Fruit fly (Drosophila melanogaster) whole organism, embryonic: ENCODE results near the gene CG14618.
A peak's percentile ranks its signal among the peaks of the same experiment; 100 is the strongest.

Experiments
- Aef1 ChIP-seq: fragments of 200-800 bp; sonication (Bioruptor generic); IDR thresholded peaks from 3 replicates; pipeline ENCODE4 v1.3.6; 2022; ENCODE audit warnings: missing biosample characterization, missing genetic modification characterization
- Antp ChIP-seq: fragments of 200-800 bp; sonication (Bioruptor generic); optimal IDR thresholded peaks from 3 replicates; lab custom pipeline; 2016; ENCODE audit warnings: missing biosample characterization, missing genetic modification characterization
- Atf-2 ChIP-seq: fragments of 200-800 bp; sonication (Bioruptor generic); optimal IDR thresholded peaks from 2 replicates; lab custom pipeline; 2016; ENCODE audit warnings: missing biosample characterization, missing genetic modification characterization
- CG11560 ChIP-seq: fragments of 200-800 bp; sonication (Bioruptor generic); IDR thresholded peaks from 3 replicates; pipeline ENCODE4 v1.3.6; 2022; ENCODE audit warnings: missing biosample characterization, missing genetic modification characterization
- CG11723 ChIP-seq: fragments of 200-800 bp; sonication (Bioruptor generic); optimal IDR thresholded peaks from 2 replicates; lab custom pipeline; 2017; ENCODE audit warnings: missing biosample characterization, mild to moderate bottlenecking, missing genetic modification characterization
- CG12299 ChIP-seq: fragments of 200-800 bp; sonication (Bioruptor generic); optimal IDR thresholded peaks from 2 replicates; lab custom pipeline; 2018; ENCODE audit warnings: missing biosample characterization, mild to moderate bottlenecking, missing genetic modification characterization
- CG1233 ChIP-seq: fragments of 200-800 bp; sonication (Bioruptor generic); optimal IDR thresholded peaks from 4 replicates; lab custom pipeline; 2018; ENCODE audit warnings: missing biosample characterization, mild to moderate bottlenecking, missing genetic modification characterization
- CG13424 ChIP-seq: fragments of 200-800 bp; sonication (Bioruptor generic); optimal IDR thresholded peaks from 2 replicates; lab custom pipeline; 2019; ENCODE audit warnings: missing biosample characterization, mild to moderate bottlenecking, missing genetic modification characterization, moderate library complexity
- CG14014 ChIP-seq: fragments of 200-800 bp; sonication (Bioruptor generic); IDR thresholded peaks from 2 replicates; pipeline ENCODE4 v1.3.6; 2022; ENCODE audit warnings: missing biosample characterization, missing genetic modification characterization
- CG15269 ChIP-seq: fragments of 200-800 bp; sonication (Bioruptor generic); optimal IDR thresholded peaks from 2 replicates; lab custom pipeline; 2018; ENCODE audit warnings: missing biosample characterization, mild to moderate bottlenecking, missing genetic modification characterization, moderate library complexity
- CG16863 ChIP-seq: fragments of 200-800 bp; sonication (Bioruptor generic); optimal IDR thresholded peaks from 3 replicates; lab custom pipeline; 2016; ENCODE audit warnings: missing biosample characterization, missing genetic modification characterization
- CG17912 ChIP-seq: fragments of 200-800 bp; sonication (Bioruptor generic); optimal IDR thresholded peaks from 2 replicates; lab custom pipeline; 2018; ENCODE audit warnings: missing biosample characterization, mild to moderate bottlenecking, missing genetic modification characterization
- CG2120 ChIP-seq: fragments of 200-800 bp; sonication (Bioruptor generic); optimal IDR thresholded peaks from 3 replicates; lab custom pipeline; 2016; ENCODE audit warnings: missing biosample characterization, missing genetic modification characterization
- CG2199 ChIP-seq: fragments of 200-800 bp; sonication (Bioruptor generic); IDR thresholded peaks from 3 replicates; pipeline ENCODE4 v1.3.6; 2022; ENCODE audit warnings: missing biosample characterization, missing genetic modification characterization
- CG2712 ChIP-seq: fragments of 200-800 bp; optimal IDR thresholded peaks from 3 replicates; lab custom pipeline; 2019; ENCODE audit warnings: missing biosample characterization, mild to moderate bottlenecking, missing genetic modification characterization, moderate library complexity
- CG30403 ChIP-seq: fragments of 200-800 bp; sonication (Bioruptor generic); optimal IDR thresholded peaks from 3 replicates; lab custom pipeline; 2016; ENCODE audit warnings: missing biosample characterization, missing genetic modification characterization
- CG32772 ChIP-seq: fragments of 200-800 bp; sonication (Bioruptor generic); IDR thresholded peaks from 2 replicates; pipeline ENCODE4 v1.3.6; 2022; ENCODE audit warnings: missing biosample characterization, missing genetic modification characterization
- CG42726 ChIP-seq: fragments of 200-800 bp; sonication (Bioruptor generic); IDR thresholded peaks from 2 replicates; pipeline ENCODE4 v1.3.6; 2022; ENCODE audit warnings: missing biosample characterization, missing genetic modification characterization; ENCODE audit not compliant: partially characterized antibody
- CG43689 ChIP-seq: fragments of 200-800 bp; sonication (Bioruptor generic); IDR thresholded peaks from 2 replicates; pipeline ENCODE4 v1.3.6; 2022; ENCODE audit warnings: missing biosample characterization, missing genetic modification characterization
- CG6254 ChIP-seq: fragments of 200-800 bp; sonication (Bioruptor generic); optimal IDR thresholded peaks from 3 replicates; lab custom pipeline; 2017; ENCODE audit warnings: mild to moderate bottlenecking, missing biosample characterization, missing genetic modification reagents, missing genetic modification characterization
- CG8388 ChIP-seq: fragments of 200-800 bp; sonication (Bioruptor generic); optimal IDR thresholded peaks from 2 replicates; lab custom pipeline; 2019; ENCODE audit warnings: missing biosample characterization, mild to moderate bottlenecking, missing genetic modification characterization, moderate library complexity
- CG9215 ChIP-seq: fragments of 200-800 bp; sonication (Bioruptor generic); IDR thresholded peaks from 2 replicates; pipeline ENCODE4 v1.3.6; 2022; ENCODE audit warnings: missing biosample characterization, missing genetic modification characterization
- CHES-1-like ChIP-seq: fragments of 200-800 bp; sonication (Bioruptor generic); optimal IDR thresholded peaks from 2 replicates; lab custom pipeline; 2016; ENCODE audit warnings: missing biosample characterization, missing genetic modification characterization
- Dfd ChIP-seq, 2 experiments: fragments of >200 bp; optimal IDR thresholded peaks; 2 replicates each; lab custom pipeline; 2017; ENCODE audit warnings: missing biosample characterization in 2 of 2, missing genetic modification characterization in 2 of 2
- Drgx ChIP-seq: fragments of 200-800 bp; sonication (Bioruptor generic); IDR thresholded peaks from 2 replicates; pipeline ENCODE4 v1.3.6; 2022; ENCODE audit warnings: missing biosample characterization, missing genetic modification characterization
- Hr51 ChIP-seq, 2 experiments: fragments of 200-800 bp; sonication (Bioruptor generic); optimal IDR thresholded peaks; 2 replicates in 1 of 2; 3 replicates in 1 of 2; lab custom pipeline; 2016 to 2018; ENCODE audit warnings: missing biosample characterization in 2 of 2, missing genetic modification characterization in 2 of 2, mild to moderate bottlenecking in 1 of 2, moderate library complexity in 1 of 2
- Meics ChIP-seq: fragments of 200-800 bp; sonication (Bioruptor generic); optimal IDR thresholded peaks from 2 replicates; lab custom pipeline; 2017; ENCODE audit warnings: missing biosample characterization, mild to moderate bottlenecking, missing genetic modification characterization
- Myb ChIP-seq: fragments of 200-800 bp; sonication (Bioruptor generic); optimal IDR thresholded peaks from 2 replicates; lab custom pipeline; 2016; ENCODE audit warnings: missing biosample characterization, missing genetic modification characterization
- NFAT ChIP-seq: fragments of 200-800 bp; sonication (Bioruptor generic); IDR thresholded peaks from 2 replicates; pipeline ENCODE4 v1.3.6; 2022; ENCODE audit warnings: missing biosample characterization, missing genetic modification characterization
- Oaz ChIP-seq: fragments of 200-800 bp; sonication (Bioruptor generic); IDR thresholded peaks from 2 replicates; pipeline ENCODE4 v1.3.6; 2022; ENCODE audit warnings: missing biosample characterization, missing genetic modification characterization
- Sry-δ ChIP-seq: fragments of 200-800 bp; sonication (Bioruptor generic); optimal IDR thresholded peaks from 2 replicates; lab custom pipeline; 2016; ENCODE audit warnings: missing biosample characterization, missing genetic modification characterization
- Usf ChIP-seq: fragments of 200-800 bp; sonication (Bioruptor generic); optimal IDR thresholded peaks from 2 replicates; lab custom pipeline; 2017; ENCODE audit warnings: missing genotype, missing biosample characterization, missing genetic modification characterization
- ash1 ChIP-seq: fragments of 200-800 bp; sonication (Bioruptor generic); optimal IDR thresholded peaks from 2 replicates; lab custom pipeline; 2018; ENCODE audit warnings: missing biosample characterization, mild to moderate bottlenecking, missing genetic modification characterization
- az2 ChIP-seq: fragments of 200-800 bp; sonication (Bioruptor generic); optimal IDR thresholded peaks from 3 replicates; lab custom pipeline; 2016; ENCODE audit warnings: missing biosample characterization, missing genetic modification characterization
- bigmax ChIP-seq: fragments of 200-800 bp; sonication (Bioruptor generic); optimal IDR thresholded peaks from 2 replicates; lab custom pipeline; 2018; ENCODE audit warnings: missing biosample characterization, mild to moderate bottlenecking, missing genetic modification characterization
- cas ChIP-seq: fragments of 200-800 bp; sonication (Bioruptor generic); IDR thresholded peaks from 2 replicates; pipeline ENCODE4 v1.3.6; 2022; ENCODE audit warnings: missing biosample characterization, missing genetic modification characterization
- chinmo ChIP-seq: fragments of 200-800 bp; sonication (Bioruptor generic); IDR thresholded peaks from 4 replicates; pipeline ENCODE4 v1.3.6; 2022; ENCODE audit warnings: missing biosample characterization, missing genetic modification characterization; ENCODE audit not compliant: partially characterized antibody
- crc ChIP-seq: fragments of 200-800 bp; sonication (Bioruptor generic); optimal IDR thresholded peaks from 2 replicates; lab custom pipeline; 2016; ENCODE audit warnings: missing biosample characterization, missing genetic modification characterization
- ewg ChIP-seq: fragments of 200-800 bp; sonication (Bioruptor generic); optimal IDR thresholded peaks from 3 replicates; lab custom pipeline; 2017; ENCODE audit warnings: mild to moderate bottlenecking, missing biosample characterization, missing genetic modification reagents, missing genetic modification characterization
- ftz-f1 ChIP-seq: fragments of 200-800 bp; sonication (Bioruptor generic); optimal IDR thresholded peaks from 2 replicates; lab custom pipeline; 2016; ENCODE audit warnings: missing biosample characterization, missing genetic modification characterization
- gem ChIP-seq: fragments of 200-800 bp; sonication (Bioruptor generic); optimal IDR thresholded peaks from 2 replicates; lab custom pipeline; 2019; ENCODE audit warnings: missing biosample characterization, mild to moderate bottlenecking, missing genetic modification characterization, moderate library complexity
- grn ChIP-seq: fragments of 200-800 bp; sonication (Bioruptor generic); optimal IDR thresholded peaks from 3 replicates; lab custom pipeline; 2017; ENCODE audit warnings: missing biosample characterization, missing genetic modification characterization
- h ChIP-seq: fragments of >200 bp; optimal IDR thresholded peaks from 2 replicates; lab custom pipeline; 2017
- hth ChIP-seq: fragments of >200 bp; optimal IDR thresholded peaks from 2 replicates; lab custom pipeline; 2017; ENCODE audit warnings: inconsistent platforms
- inv ChIP-seq: fragments of 200-800 bp; sonication (Bioruptor generic); IDR thresholded peaks from 2 replicates; pipeline ENCODE4 v1.3.6; 2022; ENCODE audit warnings: missing biosample characterization, missing genetic modification characterization; ENCODE audit not compliant: partially characterized antibody
- jigr1 ChIP-seq: fragments of 200-800 bp; sonication (Bioruptor generic); IDR thresholded peaks from 3 replicates; pipeline ENCODE4 v1.3.6; 2022; ENCODE audit warnings: missing biosample characterization, missing genetic modification characterization
- knrl ChIP-seq: fragments of 200-800 bp; sonication (Bioruptor generic); IDR thresholded peaks from 3 replicates; pipeline ENCODE4 v1.3.6; 2022; ENCODE audit warnings: missing biosample characterization, missing genetic modification characterization; ENCODE audit not compliant: partially characterized antibody
- otp ChIP-seq: fragments of 200-800 bp; sonication (Bioruptor generic); IDR thresholded peaks from 3 replicates; pipeline ENCODE4, ENCODE4 v1.3.6; 2022; ENCODE audit warnings: missing biosample characterization, missing genetic modification characterization
- pb ChIP-seq: fragments of 200-800 bp; sonication (Bioruptor generic); optimal IDR thresholded peaks from 3 replicates; lab custom pipeline; 2016; ENCODE audit warnings: missing biosample characterization, missing genetic modification characterization
- sens ChIP-seq: fragments of 200-800 bp; sonication (Bioruptor generic); peaks from one replicate; lab custom pipeline; 2016; ENCODE audit warnings: missing biosample characterization, missing genetic modification characterization
- slp2 ChIP-seq: fragments of 200-800 bp; sonication (Bioruptor generic); optimal IDR thresholded peaks from 2 replicates; lab custom pipeline; 2016; ENCODE audit warnings: missing biosample characterization, missing genetic modification characterization
- wdn ChIP-seq: fragments of 200-800 bp; sonication (Bioruptor generic); IDR thresholded peaks from 2 replicates; pipeline ENCODE4 v1.3.6; 2022; ENCODE audit warnings: missing biosample characterization, missing genetic modification characterization

CG14618 gene

dm6 chrX:22479207-22479820 is 5.8 kb downstream of the CG14618 start (continued):
- TF ChIP-seq Dfd (GFP tag; optimal IDR thresholded peaks at IDR 0.05; lab: Kevin White, UChicago) = no peak
- no peak for TF ChIP-seq otp (GFP tag; lab: Robert Waterston, UW)
- TF ChIP-seq Meics (GFP tag; lab: Kevin White, UChicago) = no peak
- no peak for TF ChIP-seq knrl (GFP tag; lab: Robert Waterston, UW)
- no peak for TF ChIP-seq crc (GFP tag; lab: Kevin White, UChicago)
- no peak for TF ChIP-seq Atf-2 (GFP tag; lab: Kevin White, UChicago)
- TF ChIP-seq az2 (GFP tag; lab: Kevin White, UChicago) = no peak
- no peak for TF ChIP-seq CG15269 (tag; lab: Kevin White, UChicago)
- peak; percentile 52 for TF ChIP-seq gem
- peak; percentile 22 for TF ChIP-seq ewg (GFP tag; lab: Kevin White, UChicago)
- TF ChIP-seq CG9215 = no peak
- TF ChIP-seq CG11560 (tag; lab: Robert Waterston, UW) = no peak
- TF ChIP-seq sens (GFP tag; lab: Kevin White, UChicago) = peak; percentile 20
- TF ChIP-seq Hr51 (GFP tag; optimal IDR thresholded peaks at IDR 0.05; lab: Kevin White, UChicago) = peak in 1 of 2 experiments; percentile 29
- no peak for TF ChIP-seq NFAT
- TF ChIP-seq CG32772 = no peak
- no peak for TF ChIP-seq CG16863 (GFP tag; lab: Kevin White, UChicago)
- TF ChIP-seq CG30403 (GFP tag; lab: Kevin White, UChicago) = no peak
- TF ChIP-seq CG17912 (GFP tag; lab: Kevin White, UChicago) = no peak
- TF ChIP-seq chinmo (GFP tag; lab: Robert Waterston, UW) = no peak
- no peak for TF ChIP-seq grn (GFP tag; lab: Kevin White, UChicago)
- no peak for TF ChIP-seq CG11723 (GFP tag; lab: Kevin White, UChicago)
- no peak for TF ChIP-seq CG2120 (GFP tag; lab: Kevin White, UChicago)
- no peak for TF ChIP-seq CG13424 (tag; lab: Kevin White, UChicago)
- no peak for TF ChIP-seq CG2199 (GFP tag; lab: Robert Waterston, UW)
- TF ChIP-seq Aef1 (GFP tag; lab: Robert Waterston, UW) = no peak
- no peak for TF ChIP-seq cas (GFP tag; lab: Robert Waterston, UW)
- no peak for TF ChIP-seq Sry-δ (GFP tag; lab: Kevin White, UChicago)
- peak; percentile 2 for TF ChIP-seq CG1233 (GFP tag; lab: Kevin White, UChicago)
- TF ChIP-seq CHES-1-like (GFP tag; lab: Kevin White, UChicago) = no peak
- TF ChIP-seq ftz-f1 (GFP tag; lab: Kevin White, UChicago) = no peak
- no peak for TF ChIP-seq CG14014 (GFP tag; lab: Robert Waterston, UW)
- peak; percentile 5 for TF ChIP-seq CG6254 (GFP tag; lab: Kevin White, UChicago)
- no peak for TF ChIP-seq ash1 (GFP tag; lab: Kevin White, UChicago)
- TF ChIP-seq Antp = no peak
- TF ChIP-seq bigmax (GFP tag; lab: Kevin White, UChicago) = no peak
- no peak for TF ChIP-seq slp2 (GFP tag; lab: Kevin White, UChicago)
- peak; percentile 66 for TF ChIP-seq Drgx (GFP tag; lab: Robert Waterston, UW)
- TF ChIP-seq CG8388 = peak; percentile 32
- TF ChIP-seq Myb (GFP tag; lab: Kevin White, UChicago) = no peak
- peak; percentile 36 for TF ChIP-seq CG2712 (tag; lab: Kevin White, UChicago)
- no peak for TF ChIP-seq wdn (GFP tag; lab: Robert Waterston, UW)
- TF ChIP-seq h (lab: Kevin White, UChicago) = no peak
- TF ChIP-seq Oaz (GFP tag; lab: Robert Waterston, UW) = no peak
- no peak for TF ChIP-seq CG12299
- TF ChIP-seq CG43689 (GFP tag; lab: Robert Waterston, UW) = no peak
- TF ChIP-seq pb (GFP tag; lab: Kevin White, UChicago) = no peak
- no peak for TF ChIP-seq Usf (GFP tag; lab: Kevin White, UChicago)
- no peak for TF ChIP-seq CG42726
- no peak for TF ChIP-seq hth
- TF ChIP-seq inv (GFP tag; lab: Robert Waterston, UW) = no peak
- no peak for TF ChIP-seq jigr1 (GFP tag; lab: Robert Waterston, UW)
